Worm (Caenorhabditis elegans) whole organism, late embryonic: ENCODE data around the gene D1044.1.

Experiments used
- K02D7.2 ChIP-seq: sonication (generic microtip); optimal IDR thresholded peaks from 2 replicates; lab custom pipeline; 2017; ENCODE audit warnings: mild to moderate bottlenecking, missing genetic modification characterization, missing compliant biosample characterization
- T23F11.4 ChIP-seq: fragments of 200-800 bp; sonication (Bioruptor generic); optimal IDR thresholded peaks from 2 replicates; lab custom pipeline; 2018; ENCODE audit warnings: mild to moderate bottlenecking, missing genetic modification characterization, missing compliant biosample characterization
- ahr-1 ChIP-seq: sonication (generic microtip); optimal IDR thresholded peaks from 2 replicates; lab custom pipeline; 2016; ENCODE audit warnings: missing genetic modification characterization, missing compliant biosample characterization
- ceh-18 ChIP-seq: sonication (generic microtip); optimal IDR thresholded peaks from 2 replicates; lab custom pipeline; 2016; ENCODE audit warnings: missing genetic modification characterization, missing compliant biosample characterization
- ceh-19 ChIP-seq: fragments of 200-800 bp; sonication (Bioruptor generic); optimal IDR thresholded peaks from 2 replicates; lab custom pipeline; 2018; ENCODE audit warnings: mild to moderate bottlenecking, missing genetic modification characterization, missing compliant biosample characterization
- ceh-2 ChIP-seq: sonication (generic microtip); optimal IDR thresholded peaks from 2 replicates; lab custom pipeline; 2016; ENCODE audit warnings: missing genotype, missing genetic modification characterization, missing compliant biosample characterization
- ceh-30 ChIP-seq: fragments of 150-350 bp; optimal IDR thresholded peaks from 2 replicates; lab custom pipeline; 2014; ENCODE audit warnings: missing biosample characterization, missing genetic modification characterization
- ceh-31 ChIP-seq: sonication (generic microtip); optimal IDR thresholded peaks from 2 replicates; lab custom pipeline; 2016; ENCODE audit warnings: missing genetic modification characterization, missing compliant biosample characterization
- che-1 ChIP-seq: sonication (generic microtip); optimal IDR thresholded peaks from 2 replicates; lab custom pipeline; 2016; ENCODE audit warnings: mild to moderate bottlenecking, missing genetic modification characterization, missing compliant biosample characterization
- dmd-4 ChIP-seq: sonication (generic microtip); optimal IDR thresholded peaks from 2 replicates; lab custom pipeline; 2016; ENCODE audit warnings: borderline replicate concordance, missing genetic modification characterization, missing compliant biosample characterization
- elt-2 ChIP-seq: sonication (generic microtip); optimal IDR thresholded peaks from 2 replicates; lab custom pipeline; 2016; ENCODE audit warnings: missing genetic modification reagents, missing genetic modification characterization, missing compliant biosample characterization
- elt-4 ChIP-seq: sonication (generic microtip); optimal IDR thresholded peaks from 2 replicates; lab custom pipeline; 2016; ENCODE audit warnings: missing genetic modification characterization, missing compliant biosample characterization
- ets-4 ChIP-seq: sonication (generic microtip); optimal IDR thresholded peaks from 2 replicates; lab custom pipeline; 2016; ENCODE audit warnings: missing genetic modification characterization, missing compliant biosample characterization
- eyg-1 ChIP-seq: sonication (generic microtip); optimal IDR thresholded peaks from 2 replicates; lab custom pipeline; 2016; ENCODE audit warnings: missing genotype, missing genetic modification characterization, missing compliant biosample characterization
- fkh-10 ChIP-seq: fragments of 150-350 bp; optimal IDR thresholded peaks from 2 replicates; lab custom pipeline; 2014; ENCODE audit warnings: missing biosample characterization, missing genetic modification reagents, missing genetic modification characterization
- hlh-30 ChIP-seq: sonication (generic microtip); optimal IDR thresholded peaks from 2 replicates; lab custom pipeline; 2017; ENCODE audit warnings: antibody characterized with exemption, missing genetic modification characterization, missing compliant biosample characterization; ENCODE audit not compliant: insufficient read depth
- hlh-6 ChIP-seq: sonication (generic microtip); optimal IDR thresholded peaks from 2 replicates; lab custom pipeline; 2016; ENCODE audit warnings: missing genotype, missing genetic modification characterization, missing compliant biosample characterization
- hlh-8 ChIP-seq: sonication (generic microtip); optimal IDR thresholded peaks from 2 replicates; lab custom pipeline; 2016; ENCODE audit warnings: missing genotype, missing genetic modification characterization, missing compliant biosample characterization
- madf-2 ChIP-seq: sonication (generic microtip); optimal IDR thresholded peaks from 2 replicates; lab custom pipeline; 2017; ENCODE audit warnings: missing genetic modification characterization, missing compliant biosample characterization
- nfya-1 ChIP-seq: sonication (generic microtip); optimal IDR thresholded peaks from 2 replicates; lab custom pipeline; 2017; ENCODE audit warnings: missing genetic modification characterization, mild to moderate bottlenecking, missing compliant biosample characterization, antibody characterized with exemption, moderate library complexity
- nhr-11 ChIP-seq: fragments of 150-350 bp; optimal IDR thresholded peaks from 2 replicates; lab custom pipeline; 2014; ENCODE audit warnings: missing biosample characterization, missing genetic modification characterization
- npax-4 ChIP-seq: sonication (generic microtip); optimal IDR thresholded peaks from 2 replicates; lab custom pipeline; 2016; ENCODE audit warnings: missing genetic modification characterization, missing compliant biosample characterization
- pag-3 ChIP-seq: sonication (generic microtip); optimal IDR thresholded peaks from 2 replicates; lab custom pipeline; 2016; ENCODE audit warnings: missing compliant biosample characterization, missing genetic modification characterization, borderline replicate concordance
- pax-1 ChIP-seq: fragments of 150-350 bp; optimal IDR thresholded peaks from 2 replicates; lab custom pipeline; 2014; ENCODE audit warnings: missing biosample characterization, missing genetic modification characterization
- pha-2 ChIP-seq: sonication (generic microtip); optimal IDR thresholded peaks from 2 replicates; lab custom pipeline; 2017; ENCODE audit warnings: mild to moderate bottlenecking, missing genetic modification characterization, missing compliant biosample characterization
- pha-4 ChIP-seq: fragments of 150-350 bp; optimal IDR thresholded peaks from 2 replicates; lab custom pipeline; 2018; ENCODE audit warnings: missing biosample characterization, missing genetic modification reagents, missing genetic modification characterization
- pqm-1 ChIP-seq: sonication (generic microtip); optimal IDR thresholded peaks from 2 replicates; lab custom pipeline; 2016; ENCODE audit warnings: missing genetic modification characterization, missing compliant biosample characterization
- pros-1 ChIP-seq: fragments of 150-350 bp; optimal IDR thresholded peaks from 2 replicates; lab custom pipeline; 2014; ENCODE audit warnings: missing biosample characterization, missing genetic modification reagents, missing genetic modification characterization
- sdc-2 ChIP-seq: sonication (generic microtip); optimal IDR thresholded peaks from 2 replicates; lab custom pipeline; 2016; ENCODE audit warnings: missing genotype, missing genetic modification characterization, missing compliant biosample characterization
- sox-2 ChIP-seq: fragments of 200-800 bp; sonication (Bioruptor generic); IDR thresholded peaks from 2 replicates; pipeline ENCODE4 v1.3.6; 2022; ENCODE audit warnings: missing genetic modification reagents, missing genetic modification characterization, missing compliant biosample characterization
- syd-9 ChIP-seq: sonication (generic microtip); optimal IDR thresholded peaks from 2 replicates; lab custom pipeline; 2016; ENCODE audit warnings: mild to moderate bottlenecking, missing genetic modification characterization, moderate library complexity, missing compliant biosample characterization
- tbx-2 ChIP-seq: sonication (generic microtip); optimal IDR thresholded peaks from 2 replicates; lab custom pipeline; 2016; ENCODE audit warnings: missing genetic modification characterization, missing compliant biosample characterization
- unc-3 ChIP-seq, 2 experiments: fragments of 200-800 bp in 1 of 2; sonication (Bioruptor generic) in 1 of 2; sonication (generic microtip) in 1 of 2; conservative IDR thresholded peaks in 1 of 2; optimal IDR thresholded peaks in 1 of 2; 2 replicates each; pipeline versions ENCODE4 v1.3.6 to Lab custom; 2016 to 2022; ENCODE audit warnings: missing compliant biosample characterization in 2 of 2, missing genetic modification characterization in 2 of 2, missing genetic modification reagents in 1 of 2
- unc-42 ChIP-seq: sonication (generic microtip); optimal IDR thresholded peaks from 2 replicates; lab custom pipeline; 2016; ENCODE audit warnings: missing genotype, missing genetic modification characterization, missing compliant biosample characterization
- unc-55 ChIP-seq: sonication (generic microtip); optimal IDR thresholded peaks from 2 replicates; lab custom pipeline; 2017; ENCODE audit warnings: missing biosample characterization, missing genetic modification reagents, missing genetic modification characterization
- unc-86 ChIP-seq: sonication (generic microtip); optimal IDR thresholded peaks from 2 replicates; lab custom pipeline; 2016; ENCODE audit warnings: missing genetic modification characterization, missing compliant biosample characterization

The D1044.1 gene

ce11 chrIII:5584647-5585046 is 40.6 kb downstream of the D1044.1 start, which contains the start of gene F56D2.3:
F56D2.3 (plus strand) TSS chrIII:5584947.
- no peak for TF ChIP-seq unc-42 (tag; lab: Kevin White, UChicago)
- no peak for TF ChIP-seq madf-2 (tag; lab: Kevin White, UChicago)
- TF ChIP-seq ets-4, result peak; percentile 1
- TF ChIP-seq pax-1, result peak; percentile 16
- TF ChIP-seq nhr-11, result no peak
- TF ChIP-seq, all 69 proteins: peak for 2

- no peak for TF ChIP-seq ceh-18 (tag; lab: Kevin White, UChicago)
- no peak for TF ChIP-seq hlh-8
- TF ChIP-seq pros-1 (tag; lab: Kevin White, UChicago), result no peak
- no peak for TF ChIP-seq che-1
- no peak for TF ChIP-seq nhr-11
- TF ChIP-seq pha-2 (tag; lab: Kevin White, UChicago), result no peak
- TF ChIP-seq ets-4, result no peak
- no peak for TF ChIP-seq hlh-30
- TF ChIP-seq nfya-1 (tag; lab: Kevin White, UChicago), result no peak
- no peak for TF ChIP-seq ceh-31
- TF ChIP-seq eyg-1, result no peak
- TF ChIP-seq fkh-10 (GFP tag; lab: Kevin White, UChicago), result no peak
- no peak for TF ChIP-seq pag-3 (tag; lab: Kevin White, UChicago)
- no peak for TF ChIP-seq hlh-6
- no peak for TF ChIP-seq ahr-1 (tag; lab: Kevin White, UChicago)
- TF ChIP-seq elt-4 (tag; lab: Kevin White, UChicago), result no peak
- TF ChIP-seq sdc-2 (tag; lab: Kevin White, UChicago), result no peak
Observed at ce11 chrIII:5585711-5586110, 41.6 kb downstream of the D1044.1 start.

- no peak for TF ChIP-seq sox-2 (GFP tag; lab: Robert Waterston, UW)
- no peak for TF ChIP-seq ceh-31
- TF ChIP-seq ceh-2 (tag; lab: Kevin White, UChicago), result no peak
- TF ChIP-seq pha-4 (tag; lab: Kevin White, UChicago), result no peak
- no peak for TF ChIP-seq che-1
- no peak for TF ChIP-seq fkh-10 (GFP tag; lab: Kevin White, UChicago)
- TF ChIP-seq elt-2 (tag; lab: Kevin White, UChicago), result no peak
- no peak for TF ChIP-seq dmd-4 (tag; lab: Kevin White, UChicago)
- no peak for TF ChIP-seq syd-9 (tag; lab: Kevin White, UChicago)
- no peak for TF ChIP-seq ceh-30
- no peak for TF ChIP-seq pax-1
- TF ChIP-seq madf-2 (tag; lab: Kevin White, UChicago), result no peak
- no peak for TF ChIP-seq unc-3 (GFP tag; conservative IDR thresholded peaks at IDR 0.05; lab: Robert Waterston, UW)
- TF ChIP-seq unc-3 (tag; optimal IDR thresholded peaks at IDR 0.05; lab: Kevin White, UChicago), result no peak
- no peak for TF ChIP-seq ceh-19 (GFP tag; lab: Kevin White, UChicago)
- no peak for TF ChIP-seq pqm-1 (tag; lab: Kevin White, UChicago)
- TF ChIP-seq unc-86 (tag; lab: Kevin White, UChicago), result no peak
- no peak for TF ChIP-seq T23F11.4 (GFP tag; lab: Kevin White, UChicago)
- no peak for TF ChIP-seq hlh-6
- TF ChIP-seq nhr-11, result no peak
- TF ChIP-seq K02D7.2 (tag; lab: Kevin White, UChicago), result no peak
Observed at ce11 chrIII:5586925-5587324, 42.8 kb downstream of the D1044.1 start, which contains the start of gene F56D2.2. F56D2.2 (plus strand) TSS chrIII:5587263.

- TF ChIP-seq elt-2 (tag; lab: Kevin White, UChicago), result no peak
Observed at ce11 chrIII:5588746-5589145, 44.7 kb downstream of the D1044.1 start.

- TF ChIP-seq npax-4 (tag; lab: Kevin White, UChicago) (no peak), ceh-31 (peak; percentile 37), nfya-1 (tag; lab: Kevin White, UChicago) (peak; percentile 29), syd-9 (tag; lab: Kevin White, UChicago) (no peak), T23F11.4 (GFP tag; lab: Kevin White, UChicago) (no peak), unc-55 (peak; percentile 1), tbx-2 (tag; lab: Kevin White, UChicago) (peak; percentile 10)
- TF ChIP-seq, all 69 proteins: peak for 4
Observed at ce11 chrIII:5591668-5592149, 47.6 kb downstream of the D1044.1 start, which contains the start of the genes ddx-15 and ucr-1. ddx-15 (minus strand) TSS chrIII:5591718. ucr-1 (plus strand) TSS chrIII:5592135.
